Fruit fly (Drosophila melanogaster): ENCODE measurements around the gene CG31697.
A peak's percentile ranks its signal among the peaks of the same experiment; 100 is the strongest.

The CG31697 gene

DNA sequence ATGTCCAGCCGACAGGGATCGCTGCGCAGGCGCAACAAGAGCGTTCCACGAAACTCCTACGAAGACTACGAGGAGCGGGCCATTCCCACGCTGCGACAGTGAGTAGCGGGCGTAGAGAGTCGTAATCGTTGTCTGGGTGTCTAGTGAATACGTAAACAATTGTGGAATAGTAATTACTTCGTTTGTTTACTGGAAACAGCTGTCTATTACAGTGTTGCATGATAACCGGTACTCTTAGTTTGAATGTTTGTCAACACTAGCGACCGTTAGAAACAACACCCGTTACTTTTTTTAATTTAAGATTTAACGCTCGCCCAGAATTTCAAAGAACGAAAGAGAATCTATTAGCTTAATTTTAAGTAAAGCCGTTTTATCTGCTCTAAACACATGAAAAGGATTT lies 5.2 kb upstream of the CG31697 start, which contains the start of gene CG10165 (continued):
- TF ChIP-seq hbn (GFP tag; IDR thresholded peaks at IDR 0.05; ENCODE audit: partially characterized antibody) (no peak), jigr1 (GFP tag; IDR thresholded peaks at IDR 0.05) (no peak), MTF-1 (GFP tag; optimal IDR thresholded peaks at IDR 0.05; ENCODE audit: borderline replicate concordance) (no peak), her (GFP tag; optimal IDR thresholded peaks at IDR 0.05) (no peak), gt (GFP tag; IDR thresholded peaks at IDR 0.05) (no peak), Atf6 (GFP tag; IDR thresholded peaks at IDR 0.05) (peak; percentile 45; the same call in 1 of the 2 replicates), pb (GFP tag; optimal IDR thresholded peaks at IDR 0.05) (no peak), D (optimal IDR thresholded peaks at IDR 0.05) (no peak), D (GFP tag; optimal IDR thresholded peaks at IDR 0.05) (no peak), hb (GFP tag; IDR thresholded peaks at IDR 0.05; ENCODE audit: partially characterized antibody) (no peak), fd96Cb (tag; optimal IDR thresholded peaks at IDR 0.05) (no peak), CG1233 (GFP tag; optimal IDR thresholded peaks at IDR 0.05) (no peak), CG1529 (GFP tag; optimal IDR thresholded peaks at IDR 0.05) (no peak), psq (GFP tag; optimal IDR thresholded peaks at IDR 0.05) (no peak), Dip2 (GFP tag; IDR thresholded peaks at IDR 0.05) (no peak), gsb (GFP tag; IDR thresholded peaks at IDR 0.05) (no peak), amos (GFP tag; IDR thresholded peaks at IDR 0.05; ENCODE audit: partially characterized antibody) (no peak), wek (GFP tag; optimal IDR thresholded peaks at IDR 0.05) (no peak), CG15514 (GFP tag; optimal IDR thresholded peaks at IDR 0.05) (peak; percentile 22), CG14710 (tag; optimal IDR thresholded peaks at IDR 0.05) (peak; percentile 26), ab (GFP tag; optimal IDR thresholded peaks at IDR 0.05) (no peak), salm (tag; optimal IDR thresholded peaks at IDR 0.05) (no peak), gsb-n (tag; optimal IDR thresholded peaks at IDR 0.05) (no peak), chinmo (GFP tag; IDR thresholded peaks at IDR 0.05; ENCODE audit: partially characterized antibody) (no peak), sens-2 (GFP tag; IDR thresholded peaks at IDR 0.05) (no peak), CG1792 (GFP tag; optimal IDR thresholded peaks at IDR 0.05) (no peak), Sry-δ (GFP tag; optimal IDR thresholded peaks at IDR 0.05) (peak; percentile 5), Deaf1 (tag; optimal IDR thresholded peaks at IDR 0.05) (no peak), HmgD (GFP tag; optimal IDR thresholded peaks at IDR 0.05) (no peak), Hr78 (GFP tag; optimal IDR thresholded peaks at IDR 0.05) (no peak), CG13894 (tag; optimal IDR thresholded peaks at IDR 0.05) (no peak), CG10366 (GFP tag; IDR thresholded peaks at IDR 0.05) (no peak), gce (GFP tag; IDR thresholded peaks at IDR 0.05) (no peak), cwo (GFP tag; optimal IDR thresholded peaks at IDR 0.05) (no peak), CG2116 (GFP tag; optimal IDR thresholded peaks at IDR 0.05) (peak; percentile 95), CG10209 (GFP tag; optimal IDR thresholded peaks at IDR 0.05) (no peak), CG3065 (GFP tag; optimal IDR thresholded peaks at IDR 0.05) (no peak), Fer1 (GFP tag; optimal IDR thresholded peaks at IDR 0.05) (peak; percentile 2), CG7963 (GFP tag; IDR thresholded peaks at IDR 0.05; ENCODE audit: partially characterized antibody) (no peak), Dll (GFP tag; IDR thresholded peaks at IDR 0.05; ENCODE audit: partially characterized antibody) (peak; percentile 45; the same call in 2 of the 4 replicates), caup (GFP tag; optimal IDR thresholded peaks at IDR 0.05; ENCODE audit: severe bottlenecking) (no peak), CG16815 (GFP tag; optimal IDR thresholded peaks at IDR 0.05) (no peak), ara (GFP tag; IDR thresholded peaks at IDR 0.05) (no peak), aop (GFP tag; IDR thresholded peaks at IDR 0.05) (no peak), Pdp1 (GFP tag; optimal IDR thresholded peaks at IDR 0.05) (peak in 1 of 2 experiments; percentile 44), odd (GFP tag; optimal IDR thresholded peaks at IDR 0.05) (no peak), Vsx1 (GFP tag; optimal IDR thresholded peaks at IDR 0.05) (no peak), E2f2 (GFP tag; IDR thresholded peaks at IDR 0.05) (0 out of 2 replicates have a peak, but pooled peaks have one; percentile 12), ewg (GFP tag; optimal IDR thresholded peaks at IDR 0.05) (peak; percentile 33), tio (GFP tag; optimal IDR thresholded peaks at IDR 0.05) (no peak)

Data from whole organism, embryonic.